Worm (Caenorhabditis elegans): ENCODE data around the gene srv-31.
A peak's percentile ranks its signal among the peaks of the same experiment; 100 is the strongest.

The srv-31 gene

ce11 chrIV:6237508-6238227 is 34.2 kb downstream of the srv-31 start, which contains the start of the genes F58F9.6 and F58F9.8:
F58F9.6 (minus strand) TSS chrIV:6237608.
F58F9.8 (plus strand) TSS chrIV:6238177.
- TF ChIP-seq ZK546.5 (tag; optimal IDR thresholded peaks at IDR 0.05) = no peak

- TF ChIP-seq elt-3 (tag; optimal IDR thresholded peaks at IDR 0.05) = no peak
- no peak for TF ChIP-seq sem-4 (tag; optimal IDR thresholded peaks at IDR 0.05)
- no peak for TF ChIP-seq snpc-4 (tag; optimal IDR thresholded peaks at IDR 0.05)
- TF ChIP-seq fos-1 (tag; optimal IDR thresholded peaks at IDR 0.05) = peak; percentile 89
- no peak for TF ChIP-seq nhr-6 (tag; optimal IDR thresholded peaks at IDR 0.05)
- no peak for TF ChIP-seq F13H6.1 (tag; optimal IDR thresholded peaks at IDR 0.05)
- TF ChIP-seq crh-2 (tag; optimal IDR thresholded peaks at IDR 0.05) = peak; percentile 3
- TF ChIP-seq lin-39 (tag; optimal IDR thresholded peaks at IDR 0.05) = no peak
These were observed 39.0 kb downstream of the srv-31 start, which contains the start of gene F58F9.3 for ce11 chrIV:6232769-6233290. F58F9.3 (plus strand) TSS chrIV:6233240.

DNA sequence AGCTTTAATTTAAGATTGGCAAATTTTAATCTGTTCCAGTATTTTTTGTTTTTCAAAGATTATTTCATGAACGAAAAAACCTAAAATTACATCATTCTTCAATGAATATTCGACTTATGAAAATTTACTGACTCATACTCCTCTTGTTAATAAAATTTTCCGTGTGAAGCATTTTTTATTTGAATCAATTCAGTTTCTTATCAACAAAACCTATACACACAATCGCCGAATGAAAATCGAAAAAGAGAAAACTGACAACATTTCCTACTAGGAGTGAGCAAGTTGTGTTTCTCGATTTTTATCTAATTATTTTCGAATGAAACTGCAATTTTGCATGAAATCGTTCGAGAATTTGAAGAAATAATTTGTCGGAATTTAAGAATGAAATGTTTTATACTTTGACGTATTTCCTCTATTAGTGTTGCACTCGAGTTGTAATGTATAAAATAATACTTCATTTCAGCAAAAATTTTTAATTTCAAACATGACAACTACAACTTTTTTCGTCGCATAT is 41.2 kb downstream of the srv-31 start, which contains the start of gene F58F9.4:
Gene F58F9.4, plus strand, starts transcription at position 464 of the 514 bp plus-strand sequence.
- TF ChIP-seq fos-1 (tag; optimal IDR thresholded peaks at IDR 0.05) = peak; percentile 93
- TF ChIP-seq ZK546.5 (tag; optimal IDR thresholded peaks at IDR 0.05) = no peak

DNA sequence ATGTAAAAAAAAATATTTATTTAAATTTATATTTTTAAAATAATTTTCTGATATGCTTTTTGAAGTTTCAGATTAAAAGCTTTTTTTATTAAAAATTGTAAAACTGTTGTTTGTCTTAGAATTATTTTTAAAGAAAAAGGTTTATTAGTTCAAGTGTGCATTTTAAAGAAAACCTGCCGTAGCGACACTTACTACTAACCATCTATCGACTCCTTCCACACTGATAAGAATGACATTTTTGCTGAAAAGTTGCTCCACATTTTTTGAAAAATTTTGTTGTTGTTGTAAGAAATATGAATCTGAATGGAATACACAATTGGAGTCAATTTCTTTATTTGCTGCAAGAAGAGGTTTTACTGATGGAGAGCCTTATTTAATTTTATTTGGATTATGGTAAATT is 43.8 kb downstream of the srv-31 start, which contains the start of gene C49A9.1:
Gene C49A9.1, plus strand, starts transcription at position 217 of the 400 bp plus-strand sequence.
- TF ChIP-seq fos-1 (tag; optimal IDR thresholded peaks at IDR 0.05) = peak; percentile 72
- no peak for TF ChIP-seq lin-13 (GFP tag; optimal IDR thresholded peaks at IDR 0.05)
- TF ChIP-seq sma-3 (GFP tag; optimal IDR thresholded peaks at IDR 0.05) = no peak
- TF ChIP-seq blmp-1 (tag; optimal IDR thresholded peaks at IDR 0.05; ENCODE audit: insufficient read depth) = no peak
- no peak for TF ChIP-seq aly-2 (tag; optimal IDR thresholded peaks at IDR 0.05)
- no peak for TF ChIP-seq mab-5 (tag; optimal IDR thresholded peaks at IDR 0.05)
- TF ChIP-seq ZK546.5 (tag; optimal IDR thresholded peaks at IDR 0.05) = no peak
- TF ChIP-seq snpc-4 (tag; optimal IDR thresholded peaks at IDR 0.05) = no peak
- TF ChIP-seq egl-27 (tag; optimal IDR thresholded peaks at IDR 0.05) = no peak

DNA sequence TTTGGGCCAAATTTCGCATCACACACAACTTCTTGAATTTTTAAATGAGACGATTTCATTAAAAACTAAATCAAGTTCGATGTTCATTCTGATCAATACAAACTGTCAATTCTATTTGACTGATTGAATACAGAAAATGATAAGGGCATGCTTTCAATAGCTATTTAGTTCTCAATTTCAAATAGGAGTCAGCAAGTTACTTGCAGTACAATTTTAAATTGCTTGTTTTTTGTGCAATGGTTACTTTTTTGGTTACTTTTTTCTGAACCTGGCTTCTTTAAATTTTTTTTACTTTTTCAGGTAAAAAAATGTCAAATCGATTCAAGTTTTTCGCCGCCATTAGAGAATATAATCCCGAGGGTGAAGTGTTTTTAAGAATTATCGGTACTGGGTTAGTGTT is 46.7 kb downstream of the srv-31 start, which contains the start of gene C49A9.2:
Gene C49A9.2, plus strand, starts transcription at position 301 of the 400 bp plus-strand sequence.
- no peak for TF ChIP-seq ztf-11 (tag; optimal IDR thresholded peaks at IDR 0.05)

- no peak for TF ChIP-seq ZK546.5 (tag; optimal IDR thresholded peaks at IDR 0.05)
- TF ChIP-seq fos-1 (tag; optimal IDR thresholded peaks at IDR 0.05) = peak; percentile 82
- TF ChIP-seq Y55F3AM.14 (GFP tag; optimal IDR thresholded peaks at IDR 0.05) = no peak
These were observed 49.9 kb downstream of the srv-31 start, which contains the start of gene C49A9.3 for ce11 chrIV:6221878-6222277. C49A9.3 (plus strand) TSS chrIV:6222089.

Data from whole organism, L2 larva.